Worm (Caenorhabditis elegans) whole organism, late embryonic: ENCODE results near the gene cnp-2.

Experiments
- Y22D7AL.16 ChIP-seq: sonication (generic microtip); optimal IDR thresholded peaks from 2 replicates; lab custom pipeline; 2016; ENCODE audit warnings: missing genetic modification characterization, missing compliant biosample characterization
- ceh-22 ChIP-seq: sonication (generic microtip); optimal IDR thresholded peaks from 2 replicates; lab custom pipeline; 2017; ENCODE audit warnings: missing biosample characterization, missing genetic modification characterization
- ceh-31 ChIP-seq: sonication (generic microtip); optimal IDR thresholded peaks from 2 replicates; lab custom pipeline; 2016; ENCODE audit warnings: missing genetic modification characterization, missing compliant biosample characterization
- dmd-4 ChIP-seq: sonication (generic microtip); optimal IDR thresholded peaks from 2 replicates; lab custom pipeline; 2016; ENCODE audit warnings: borderline replicate concordance, missing genetic modification characterization, missing compliant biosample characterization
- rnt-1 ChIP-seq: sonication (generic microtip); optimal IDR thresholded peaks from 2 replicates; lab custom pipeline; 2016; ENCODE audit warnings: missing genetic modification characterization, missing compliant biosample characterization
- ztf-16 ChIP-seq: sonication (generic microtip); optimal IDR thresholded peaks from 2 replicates; lab custom pipeline; 2017; ENCODE audit warnings: missing genetic modification characterization, missing compliant biosample characterization

ce11 chrII:12728608-12729007 lies 32.0 kb upstream of the cnp-2 start:
- TF ChIP-seq ceh-22 (tag; lab: Kevin White, UChicago) (no peak), ztf-16 (tag; lab: Kevin White, UChicago) (no peak), dmd-4 (tag; lab: Kevin White, UChicago) (no peak), ceh-31 (tag; lab: Kevin White, UChicago) (no peak), Y22D7AL.16 (no peak), rnt-1 (tag; lab: Kevin White, UChicago) (no peak)
